Worm (Caenorhabditis elegans) whole organism, L3 larva: ENCODE results near the gene txt-12.
A peak's percentile ranks its signal among the peaks of the same experiment; 100 is the strongest.

Experiments
- aly-2 ChIP-seq: fragments of 150-350 bp; optimal IDR thresholded peaks from 2 replicates; lab custom pipeline; 2014; ENCODE audit warnings: missing biosample characterization, missing genetic modification characterization
- ceh-16 ChIP-seq: sonication (generic microtip); optimal IDR thresholded peaks from 2 replicates; lab custom pipeline; 2017; ENCODE audit warnings: missing biosample characterization, missing genetic modification characterization
- ceh-28 ChIP-seq: fragments of 150-350 bp; optimal IDR thresholded peaks from 2 replicates; lab custom pipeline; 2014; ENCODE audit warnings: missing biosample characterization, missing genetic modification reagents, missing genetic modification characterization
- egl-27 ChIP-seq: sonication (generic microtip); optimal IDR thresholded peaks from 4 replicates; lab custom pipeline; 2017; ENCODE audit warnings: missing biosample characterization, missing genetic modification reagents, missing genetic modification characterization
- elt-1 ChIP-seq: fragments of 150-350 bp; optimal IDR thresholded peaks from 2 replicates; lab custom pipeline; 2014; ENCODE audit warnings: missing biosample characterization, missing genetic modification characterization
- elt-2 ChIP-seq: sonication (generic microtip); optimal IDR thresholded peaks from 2 replicates; lab custom pipeline; 2016; ENCODE audit warnings: missing genetic modification reagents, mild to moderate bottlenecking, missing genetic modification characterization, missing compliant biosample characterization
- elt-3 ChIP-seq, 3 experiments: fragments of 150-350 bp in 1 of 3; sonication (generic microtip) in 2 of 3; optimal IDR thresholded peaks; 2 replicates in 2 of 3; 4 replicates in 1 of 3; lab custom pipeline; 2014 to 2017; ENCODE audit warnings: missing biosample characterization in 3 of 3, missing genetic modification characterization in 3 of 3
- eor-1 ChIP-seq, 2 experiments: fragments of 150-350 bp; optimal IDR thresholded peaks; 2 replicates each; lab custom pipeline; 2014 to 2018; ENCODE audit warnings: missing biosample characterization in 2 of 2, missing genetic modification characterization in 2 of 2
- fkh-10 ChIP-seq: sonication (generic microtip); optimal IDR thresholded peaks from 2 replicates; lab custom pipeline; 2017; ENCODE audit warnings: missing biosample characterization, missing genetic modification reagents, missing genetic modification characterization
- fkh-2 ChIP-seq: fragments of 150-350 bp; optimal IDR thresholded peaks from 2 replicates; lab custom pipeline; 2014; ENCODE audit warnings: missing biosample characterization, missing genetic modification reagents, missing genetic modification characterization
- jun-1 ChIP-seq: fragments of 150-350 bp; optimal IDR thresholded peaks from 2 replicates; lab custom pipeline; 2014; ENCODE audit warnings: missing biosample characterization, missing genetic modification reagents, missing genetic modification characterization
- lin-39 ChIP-seq: fragments of 150-350 bp; optimal IDR thresholded peaks from 2 replicates; lab custom pipeline; 2018; ENCODE audit warnings: missing biosample characterization, missing genetic modification reagents, missing genetic modification characterization
- lsy-12 ChIP-seq: sonication (generic microtip); optimal IDR thresholded peaks from 2 replicates; lab custom pipeline; 2016; ENCODE audit warnings: mild to moderate bottlenecking, missing genetic modification characterization, missing compliant biosample characterization
- nfya-1 ChIP-seq: sonication (generic microtip); optimal IDR thresholded peaks from 2 replicates; lab custom pipeline; 2017; ENCODE audit warnings: missing genetic modification characterization, mild to moderate bottlenecking, missing compliant biosample characterization, antibody characterized with exemption, moderate library complexity; ENCODE audit not compliant: insufficient read depth
- nhr-11 ChIP-seq: fragments of 150-350 bp; optimal IDR thresholded peaks from 2 replicates; lab custom pipeline; 2014; ENCODE audit warnings: missing biosample characterization, missing genetic modification characterization
- nhr-23 ChIP-seq: fragments of 150-350 bp; optimal IDR thresholded peaks from 2 replicates; lab custom pipeline; 2014; ENCODE audit warnings: missing biosample characterization, missing genetic modification reagents, missing genetic modification characterization
- nhr-237 ChIP-seq: fragments of 150-350 bp; optimal IDR thresholded peaks from 2 replicates; lab custom pipeline; 2014; ENCODE audit warnings: missing biosample characterization, missing genetic modification characterization
- nhr-25 ChIP-seq: sonication (generic microtip); optimal IDR thresholded peaks from 2 replicates; lab custom pipeline; 2017; ENCODE audit warnings: missing biosample characterization, missing genetic modification characterization
- nhr-28 ChIP-seq: fragments of 150-350 bp; optimal IDR thresholded peaks from 2 replicates; lab custom pipeline; 2014; ENCODE audit warnings: missing biosample characterization, missing genetic modification characterization
- nhr-43 ChIP-seq: sonication (generic microtip); optimal IDR thresholded peaks from 2 replicates; lab custom pipeline; 2016; ENCODE audit warnings: mild to moderate bottlenecking, missing genetic modification characterization, missing compliant biosample characterization; ENCODE audit not compliant: poor library complexity, severe bottlenecking
- nhr-67 ChIP-seq: fragments of 150-350 bp; optimal IDR thresholded peaks from 2 replicates; lab custom pipeline; 2014; ENCODE audit warnings: missing biosample characterization, missing genetic modification characterization
- nhr-76 ChIP-seq: fragments of 150-350 bp; sonication (generic microtip); optimal IDR thresholded peaks from 5 replicates; lab custom pipeline; 2014; ENCODE audit warnings: missing biosample characterization, missing genetic modification characterization
- nhr-77 ChIP-seq: fragments of 150-350 bp; optimal IDR thresholded peaks from 2 replicates; lab custom pipeline; 2014; ENCODE audit warnings: missing biosample characterization, missing genetic modification characterization
- pha-4 ChIP-seq: fragments of 150-350 bp; optimal IDR thresholded peaks from 2 replicates; lab custom pipeline; 2014; ENCODE audit warnings: missing biosample characterization, missing genetic modification reagents, missing genetic modification characterization
- pqm-1 ChIP-seq: fragments of 150-350 bp; optimal IDR thresholded peaks from 2 replicates; lab custom pipeline; 2017; ENCODE audit warnings: missing biosample characterization, missing genetic modification characterization, inconsistent platforms
- sea-2 ChIP-seq: fragments of 150-350 bp; sonication (generic microtip); optimal IDR thresholded peaks from 4 replicates; lab custom pipeline; 2014; ENCODE audit warnings: missing biosample characterization, missing genetic modification reagents, missing genetic modification characterization
- skn-1 ChIP-seq: fragments of 150-350 bp; optimal IDR thresholded peaks from 2 replicates; lab custom pipeline; 2014; ENCODE audit warnings: missing biosample characterization, missing genetic modification characterization
- snpc-4 ChIP-seq: fragments of 150-350 bp; optimal IDR thresholded peaks from 2 replicates; lab custom pipeline; 2014; ENCODE audit warnings: missing biosample characterization, missing genetic modification characterization
- unc-39 ChIP-seq: sonication (generic microtip); optimal IDR thresholded peaks from 4 replicates; lab custom pipeline; 2017; ENCODE audit warnings: missing biosample characterization, missing genetic modification characterization
- unc-62 ChIP-seq: fragments of 150-350 bp; sonication (generic microtip); optimal IDR thresholded peaks from 4 replicates; lab custom pipeline; 2014; ENCODE audit warnings: missing biosample characterization, missing genetic modification reagents, missing genetic modification characterization
- zag-1 ChIP-seq: fragments of 150-350 bp; optimal IDR thresholded peaks from 2 replicates; lab custom pipeline; 2014; ENCODE audit warnings: missing biosample characterization, missing genetic modification characterization
- ztf-11 ChIP-seq: fragments of 150-350 bp; optimal IDR thresholded peaks from 2 replicates; lab custom pipeline; 2014; ENCODE audit warnings: missing biosample characterization, missing genetic modification characterization

txt-12 gene

DNA sequence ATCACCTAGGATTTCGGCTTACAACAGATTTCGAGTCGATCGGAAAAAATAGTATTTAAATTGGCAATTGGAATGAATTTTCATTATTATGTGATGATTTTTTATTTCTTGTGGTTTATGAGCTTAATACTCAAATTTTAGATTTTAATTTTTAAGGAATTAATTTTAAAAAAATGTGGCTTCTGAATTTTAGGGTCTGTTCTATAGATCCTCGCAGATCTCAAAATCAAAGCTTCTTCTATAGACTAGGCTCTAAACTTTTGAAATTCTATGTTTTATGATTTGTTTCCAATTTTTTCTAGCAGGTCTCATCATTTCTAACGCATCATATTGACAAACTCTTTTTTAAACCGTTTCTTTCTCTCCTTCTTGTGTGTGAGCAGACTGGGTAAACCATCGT, at the start of gene txt-12:
TSS of gene txt-12 (plus strand) at position 301 of the 400 bp plus-strand sequence.
- TF ChIP-seq pha-4 (peak; percentile 77), elt-3 (tag; optimal IDR thresholded peaks at IDR 0.05; lab: Kevin White, UChicago) (no peak)

DNA sequence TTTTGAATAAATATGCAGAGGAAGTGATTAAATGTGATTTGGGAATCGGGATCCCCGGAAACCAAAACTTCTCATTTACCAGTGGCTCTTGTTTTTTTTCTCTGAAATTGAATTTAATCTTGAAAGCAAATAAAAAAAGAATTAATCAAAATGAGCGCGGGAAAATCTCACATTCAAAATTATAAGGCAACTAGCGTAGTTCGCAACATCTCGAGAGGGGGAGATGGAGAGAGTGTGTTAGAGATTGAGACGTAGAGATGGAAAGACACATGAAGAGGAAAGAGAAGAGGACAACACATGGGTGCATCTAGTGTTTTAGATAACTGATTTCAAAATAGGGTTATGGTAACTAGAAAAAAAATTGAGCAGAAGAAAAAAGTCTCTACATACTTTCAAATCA, 44.7 kb upstream of the txt-12 start, which contains the start of gene sdc-3:
TSS of gene sdc-3 (minus strand) at position 101 of the 400 bp plus-strand sequence.
- no peak for TF ChIP-seq fkh-2 (tag; lab: Kevin White, UChicago)
- peak; percentile 4 for TF ChIP-seq elt-2 (tag; lab: Kevin White, UChicago)
- TF ChIP-seq ztf-11 (tag; lab: Kevin White, UChicago): no peak
- TF ChIP-seq sea-2 (GFP tag; lab: Kevin White, UChicago): no peak

DNA sequence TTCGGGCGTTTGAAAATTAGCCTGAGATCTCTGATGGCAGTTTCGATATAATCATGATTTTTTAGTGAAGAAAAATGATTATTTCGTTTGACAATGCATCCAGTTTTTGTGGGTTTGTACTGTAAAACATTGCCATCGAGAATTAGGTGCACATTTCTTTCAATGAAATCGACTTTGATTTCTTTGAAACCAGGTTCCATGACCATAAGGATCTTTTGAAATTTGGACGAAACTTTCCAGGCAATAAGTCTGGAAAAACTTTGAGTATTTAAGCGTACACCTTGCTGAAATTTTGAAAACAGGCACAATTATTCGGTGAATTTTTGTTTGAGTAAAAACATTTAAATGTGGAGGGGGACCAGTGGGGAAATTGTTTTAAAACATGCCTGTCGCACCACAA, 41.0 kb upstream of the txt-12 start:
- TF ChIP-seq zag-1 (tag; lab: Kevin White, UChicago) (no peak), nhr-28 (no peak), jun-1 (tag; lab: Kevin White, UChicago) (no peak), nhr-11 (tag; lab: Kevin White, UChicago) (no peak), elt-1 (tag; lab: Kevin White, UChicago) (no peak), nhr-237 (tag; lab: Kevin White, UChicago) (no peak), nhr-43 (no peak), pha-4 (no peak), sea-2 (GFP tag; lab: Kevin White, UChicago) (no peak), nhr-77 (no peak), elt-3 (tag; optimal IDR thresholded peaks at IDR 0.05; lab: Kevin White, UChicago) (no peak), nhr-25 (tag; lab: Kevin White, UChicago) (no peak), fkh-10 (no peak), lsy-12 (no peak)
- TF ChIP-seq, all 47 proteins: peak for 0

DNA sequence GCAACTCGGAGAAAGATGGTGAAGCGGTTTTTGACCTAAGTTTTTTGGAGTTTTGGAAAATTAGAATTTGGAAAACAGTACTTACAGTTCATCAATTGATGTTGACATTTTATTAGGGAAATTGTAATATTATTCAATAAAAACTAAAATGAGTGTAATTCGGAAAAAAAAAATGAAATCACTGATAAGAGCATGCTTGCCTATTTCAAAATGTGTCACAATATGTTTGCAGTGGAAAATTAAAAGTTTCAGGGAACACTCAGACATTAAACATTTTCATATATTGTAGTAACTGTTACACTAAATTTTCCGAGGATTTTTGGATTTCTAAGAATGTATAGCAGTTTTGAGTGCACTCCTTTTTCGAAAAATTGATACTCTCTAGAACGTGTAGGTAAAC, 40.4 kb upstream of the txt-12 start, which contains the start of the genes fbxa-82 and C25D7.5:
TSS of gene fbxa-82 (minus strand) at position 163 of the 400 bp plus-strand sequence.
TSS of gene C25D7.5 (plus strand) at position 283 of the 400 bp plus-strand sequence.
- TF ChIP-seq pha-4 (peak; percentile 31), elt-2 (tag; lab: Kevin White, UChicago) (peak; percentile 28), pqm-1 (peak; percentile 41), skn-1 (tag; lab: Kevin White, UChicago) (no peak)

DNA sequence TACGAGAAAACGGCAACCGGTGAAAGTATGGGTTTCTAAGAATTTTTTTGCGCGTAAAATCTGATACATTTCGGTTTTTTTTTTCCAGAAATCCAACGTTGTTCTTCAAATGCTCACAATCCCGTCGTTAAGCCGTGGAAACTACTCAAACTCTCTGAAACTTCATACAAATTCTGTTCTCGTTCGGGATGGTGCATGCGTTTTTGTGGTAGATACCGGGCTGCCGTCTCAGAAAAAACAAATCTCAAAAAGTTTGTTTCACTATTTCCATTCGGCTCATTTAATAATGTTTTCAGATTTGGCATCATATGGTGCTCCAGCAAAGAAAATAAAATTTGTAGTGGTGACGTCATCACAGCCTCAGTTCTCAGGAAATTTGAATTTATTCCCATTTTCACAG, 38.0 kb upstream of the txt-12 start:
- TF ChIP-seq nhr-23 (tag; lab: Kevin White, UChicago) (no peak), nhr-76 (tag; lab: Kevin White, UChicago) (no peak), nhr-67 (tag; lab: Kevin White, UChicago) (no peak), jun-1 (tag; lab: Kevin White, UChicago) (no peak), unc-39 (tag; lab: Kevin White, UChicago) (no peak), unc-62 (GFP tag; lab: Kevin White, UChicago) (no peak), nfya-1 (tag; lab: Kevin White, UChicago) (no peak), snpc-4 (tag; lab: Kevin White, UChicago) (no peak), nhr-77 (no peak), ceh-16 (tag; lab: Kevin White, UChicago) (no peak), fkh-2 (tag; lab: Kevin White, UChicago) (no peak)
- TF ChIP-seq, all 47 proteins: peak for 0

DNA sequence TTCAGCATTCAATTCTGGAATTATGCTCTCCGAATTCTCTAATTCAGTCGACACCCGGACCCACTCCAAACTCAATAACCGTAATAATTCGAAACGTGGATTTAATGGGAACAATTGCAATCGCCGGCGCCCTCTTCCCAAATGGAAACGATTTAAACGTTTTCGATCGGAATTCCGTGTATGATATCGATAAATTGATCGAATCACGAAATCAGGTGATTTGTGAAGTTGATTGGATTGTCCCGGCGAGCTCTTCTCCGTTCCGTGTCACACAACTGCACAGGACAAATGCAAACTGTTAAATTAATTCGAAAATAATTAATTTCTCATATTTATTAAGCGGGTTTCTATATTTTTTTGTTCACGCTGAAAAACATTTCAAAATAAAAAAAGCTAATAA, 36.9 kb upstream of the txt-12 start, which contains the start of gene C25D7.16:
TSS of gene C25D7.16 (plus strand) at position 301 of the 400 bp plus-strand sequence.
- TF ChIP-seq ceh-28 (tag; lab: Kevin White, UChicago): no peak
- TF ChIP-seq eor-1 (tag; optimal IDR thresholded peaks at IDR 0.05; lab: Kevin White, UChicago): no peak
- no peak for TF ChIP-seq lin-39 (tag; lab: Kevin White, UChicago)
- no peak for TF ChIP-seq aly-2 (tag; lab: Kevin White, UChicago)
- no peak for TF ChIP-seq egl-27 (tag; lab: Kevin White, UChicago)
- TF ChIP-seq sea-2 (GFP tag; lab: Kevin White, UChicago): no peak
- TF ChIP-seq nhr-11 (tag; lab: Kevin White, UChicago): no peak
